Fruit fly (Drosophila melanogaster) whole organism: ENCODE data around the gene CG14695.
A peak's percentile ranks its signal among the peaks of the same experiment; 100 is the strongest.

Experiments used
- CG8478 ChIP-seq: fragments of >200 bp; optimal IDR thresholded peaks from 2 replicates; lab custom pipeline; 2018; ENCODE audit warnings: inconsistent platforms
- Dll ChIP-seq: fragments of >200 bp; optimal IDR thresholded peaks from 2 replicates; lab custom pipeline; 2017
- EcR ChIP-seq, 2 experiments: fragments of >200 bp; optimal IDR thresholded peaks; 2 replicates each; lab custom pipeline; 2017; ENCODE audit warnings: missing biosample characterization in 2 of 2, missing genetic modification characterization in 2 of 2, missing genetic modification reagents in 2 of 2
- pan ChIP-seq: fragments of >200 bp; optimal IDR thresholded peaks from 2 replicates; lab custom pipeline; 2017
- psq ChIP-seq: fragments of >200 bp; optimal IDR thresholded peaks from 2 replicates; lab custom pipeline; 2017
- usp ChIP-seq: fragments of >200 bp; optimal IDR thresholded peaks from 2 replicates; lab custom pipeline; 2017; ENCODE audit warnings: missing biosample characterization, missing genetic modification characterization, mixed read lengths

Gene CG14695

DNA sequence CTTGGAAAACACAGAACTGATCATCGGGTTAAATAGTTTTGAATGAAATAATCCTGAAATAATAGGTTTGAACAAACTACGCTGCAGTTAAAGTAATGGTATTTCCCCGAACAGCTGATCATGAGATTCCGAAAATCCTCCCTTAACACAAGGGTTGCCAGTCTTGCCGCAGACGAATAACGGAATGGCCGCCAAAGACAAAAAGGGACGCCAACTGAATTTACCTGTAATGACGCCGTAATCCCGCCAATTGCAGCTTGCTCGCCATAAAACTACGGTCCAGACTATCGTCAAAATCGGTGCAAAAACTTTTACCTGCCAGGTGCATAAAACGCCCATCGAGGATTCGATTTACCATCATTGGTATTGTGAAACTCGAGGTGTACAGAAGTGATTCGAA, 22.5 kb downstream of the CG14695 start, which contains the start of gene CG4570:
CG4570 (plus strand) TSS at position 190 of the 400 bp plus-strand sequence.
- TF ChIP-seq Dll (lab: Kevin White, UChicago) (no peak), CG8478 (lab: Kevin White, UChicago) (no peak), pan (lab: Kevin White, UChicago) (no peak), usp (GFP tag; lab: Kevin White, UChicago) (no peak), psq (no peak), EcR (GFP tag; optimal IDR thresholded peaks at IDR 0.05; lab: Kevin White, UChicago) (no peak)

DNA sequence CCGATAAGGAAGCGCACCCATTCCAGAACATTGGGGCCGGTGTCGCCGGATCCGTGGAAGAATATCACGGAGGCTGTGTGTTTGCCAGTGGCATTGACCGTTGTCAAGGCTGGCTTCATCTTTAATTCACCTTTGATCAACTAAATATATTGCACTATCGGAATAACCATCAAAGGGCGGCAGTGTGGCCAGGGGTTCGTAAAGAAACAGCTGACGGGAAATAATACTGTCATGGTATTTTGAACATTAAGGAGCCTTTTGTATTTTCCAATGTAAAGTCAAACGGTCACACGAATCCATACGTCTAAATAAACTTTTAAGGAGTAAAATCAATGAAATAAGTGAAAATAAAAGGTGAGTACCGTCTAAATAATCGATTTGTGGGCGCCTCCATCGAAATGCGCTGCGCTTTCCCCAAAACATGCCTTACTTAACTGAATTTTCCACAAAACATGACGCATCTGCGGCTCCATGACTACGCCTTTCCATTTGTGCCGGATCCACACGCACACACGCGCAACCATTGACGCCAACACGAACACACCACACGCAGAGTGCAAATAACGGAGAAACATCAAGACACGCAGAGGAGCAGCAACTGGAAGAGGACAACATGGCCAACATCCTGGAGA, 24.8 kb downstream of the CG14695 start, which contains the start of the genes CG6567 and CG4511:
CG6567 (minus strand) TSS at position 209 of the 632 bp plus-strand sequence.
CG4511 (plus strand) TSS at position 259 of the 632 bp plus-strand sequence.
- TF ChIP-seq CG8478 (lab: Kevin White, UChicago) (no peak), usp (GFP tag; lab: Kevin White, UChicago) (no peak), pan (lab: Kevin White, UChicago) (no peak), Dll (lab: Kevin White, UChicago) (no peak), psq (no peak), EcR (GFP tag; optimal IDR thresholded peaks at IDR 0.05; lab: Kevin White, UChicago) (no peak)

DNA sequence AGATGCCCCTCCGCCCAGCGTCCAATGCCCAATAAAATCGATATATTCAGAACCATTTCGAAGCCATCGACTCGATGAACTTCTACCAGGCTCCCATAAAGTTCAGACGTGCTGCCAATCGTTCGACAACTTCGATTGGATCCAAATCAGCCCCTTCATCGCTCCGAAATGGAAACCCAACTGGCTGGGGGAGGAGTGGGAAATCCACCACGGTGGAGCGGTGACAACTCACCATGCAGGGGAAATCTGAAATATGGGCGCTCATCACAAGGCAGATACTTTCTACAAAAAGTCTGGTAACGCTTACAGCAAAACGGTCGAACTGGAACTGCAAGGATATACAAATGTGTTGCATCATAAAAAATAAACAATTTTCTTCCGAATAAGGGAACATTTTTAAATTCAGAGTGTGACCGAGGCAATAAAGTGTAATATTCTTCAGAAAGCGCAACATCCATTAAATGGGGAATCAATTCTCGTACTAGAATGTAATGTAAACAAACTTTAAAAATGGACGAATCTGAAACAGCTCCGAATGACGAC, 26.8 kb downstream of the CG14695 start, which contains the start of gene CG4565:
CG4565 (plus strand) TSS at position 493 of the 543 bp plus-strand sequence.
- no peak for TF ChIP-seq Dll (lab: Kevin White, UChicago)

DNA sequence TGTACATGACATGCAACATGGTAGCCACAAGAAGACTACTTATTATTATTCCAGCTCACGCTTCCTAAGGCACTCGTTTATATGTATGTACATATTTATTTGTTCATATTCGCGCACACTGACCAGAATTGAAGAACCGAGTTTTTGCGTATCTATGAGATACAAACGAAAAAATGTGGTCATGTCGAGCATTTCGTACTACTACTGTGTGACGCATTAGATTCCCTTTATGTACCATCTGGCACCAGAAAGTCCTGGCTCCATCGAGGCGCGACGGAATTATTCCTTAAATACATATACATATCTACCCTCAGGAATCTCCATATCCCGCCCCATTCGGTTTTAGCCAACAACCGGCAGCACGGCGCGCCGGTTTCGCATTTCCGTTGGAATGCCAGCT, 28.5 kb downstream of the CG14695 start:
- TF ChIP-seq Dll (lab: Kevin White, UChicago) (no peak), psq (no peak), pan (lab: Kevin White, UChicago) (peak; percentile 44)

DNA sequence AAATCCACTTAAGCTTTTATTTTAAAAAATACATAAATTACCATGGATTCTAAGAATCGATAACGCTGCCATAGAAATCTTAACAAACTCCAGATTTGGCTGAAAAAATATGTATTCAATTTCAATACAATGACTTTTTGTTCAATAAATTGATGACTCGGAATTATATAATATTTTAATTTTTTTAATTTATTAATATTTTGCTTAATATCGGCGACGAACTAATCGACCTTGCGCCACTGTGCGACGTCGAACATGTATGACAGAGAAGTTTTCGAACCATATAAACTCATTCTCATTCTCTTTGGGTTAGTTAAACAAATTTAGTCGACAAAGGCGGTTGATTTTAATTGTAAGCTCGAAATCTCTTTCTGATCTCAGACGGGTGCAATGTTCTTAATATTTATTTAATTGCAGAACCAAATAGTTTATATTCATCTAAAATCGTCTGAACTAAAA, 29.6 kb downstream of the CG14695 start, which contains the start of gene CG42394:
CG42394 (plus strand) TSS at position 311 of the 459 bp plus-strand sequence.
- TF ChIP-seq psq (no peak), CG8478 (lab: Kevin White, UChicago) (no peak), EcR (GFP tag; optimal IDR thresholded peaks at IDR 0.05; lab: Kevin White, UChicago) (no peak), pan (lab: Kevin White, UChicago) (no peak), usp (GFP tag; lab: Kevin White, UChicago) (no peak), Dll (lab: Kevin White, UChicago) (no peak)

DNA sequence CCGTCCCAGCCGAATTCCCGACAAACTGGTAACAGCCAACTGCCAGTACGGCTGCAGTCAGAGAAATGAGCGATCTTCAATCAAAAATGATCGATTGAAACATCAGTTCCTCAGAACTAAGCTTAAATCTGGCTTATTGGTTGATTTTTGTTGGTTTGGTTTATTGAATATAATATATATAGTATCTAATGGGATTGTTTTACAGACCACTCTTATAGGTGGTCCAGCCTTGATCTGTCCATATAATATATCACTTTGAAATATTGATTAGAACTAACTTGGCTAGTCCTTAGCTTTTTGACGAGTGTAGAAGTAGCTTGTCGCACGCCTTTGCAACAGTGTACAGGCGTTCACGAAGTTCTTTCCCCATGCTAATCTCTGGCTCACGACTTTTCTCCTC, 36.7 kb downstream of the CG14695 start:
- TF ChIP-seq CG8478 (lab: Kevin White, UChicago), result no peak
- TF ChIP-seq pan (lab: Kevin White, UChicago), result no peak
- no peak for TF ChIP-seq EcR (GFP tag; optimal IDR thresholded peaks at IDR 0.05; lab: Kevin White, UChicago)
- TF ChIP-seq Dll (lab: Kevin White, UChicago), result no peak
- no peak for TF ChIP-seq psq
- no peak for TF ChIP-seq usp (GFP tag; lab: Kevin White, UChicago)

DNA sequence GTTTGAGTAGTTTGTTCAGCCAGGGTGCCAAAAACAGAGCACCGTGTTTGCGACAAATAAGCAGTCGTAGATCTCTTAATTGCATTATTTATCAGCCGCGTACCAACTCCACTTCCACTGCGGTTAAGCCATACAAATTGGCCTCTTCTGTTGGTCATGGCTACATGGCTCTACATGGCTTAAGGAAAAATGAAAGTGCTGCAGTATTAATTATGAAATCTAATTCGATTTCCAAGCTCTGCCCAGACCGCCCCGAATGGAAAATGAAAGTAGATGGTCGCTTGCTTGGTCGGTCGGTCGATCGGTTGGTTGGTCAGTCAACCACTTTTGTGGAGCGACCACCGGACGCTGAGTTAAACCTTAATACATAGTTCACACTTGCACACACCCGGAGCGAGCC, 42.2 kb downstream of the CG14695 start:
- TF ChIP-seq psq (no peak), EcR (GFP tag; optimal IDR thresholded peaks at IDR 0.05; lab: Kevin White, UChicago) (no peak), CG8478 (lab: Kevin White, UChicago) (no peak), pan (lab: Kevin White, UChicago) (no peak), usp (GFP tag; lab: Kevin White, UChicago) (no peak), Dll (lab: Kevin White, UChicago) (no peak)

DNA sequence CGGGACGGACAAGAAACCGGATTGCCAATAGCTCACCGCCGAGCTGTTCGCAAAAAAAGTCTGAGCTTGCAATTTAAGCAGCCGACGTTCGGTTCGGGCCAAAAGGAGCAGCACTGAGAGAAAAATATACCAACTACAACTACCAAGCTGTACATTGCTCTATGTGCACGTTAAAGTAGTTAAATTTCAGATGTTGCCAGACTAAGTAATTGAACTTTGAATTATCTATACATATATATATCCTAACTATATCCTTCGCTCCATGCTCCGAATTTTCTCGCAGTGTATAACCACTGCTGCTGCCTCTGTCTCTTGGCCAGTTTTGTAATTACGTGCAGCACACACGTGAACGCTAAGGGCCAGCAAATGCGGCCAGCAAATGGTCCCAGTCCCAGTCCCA, 44.2 kb downstream of the CG14695 start:
- TF ChIP-seq usp (GFP tag; lab: Kevin White, UChicago) (no peak), EcR (GFP tag; optimal IDR thresholded peaks at IDR 0.05; lab: Kevin White, UChicago) (no peak), pan (lab: Kevin White, UChicago) (no peak), psq (no peak), CG8478 (lab: Kevin White, UChicago) (no peak), Dll (lab: Kevin White, UChicago) (no peak)

DNA sequence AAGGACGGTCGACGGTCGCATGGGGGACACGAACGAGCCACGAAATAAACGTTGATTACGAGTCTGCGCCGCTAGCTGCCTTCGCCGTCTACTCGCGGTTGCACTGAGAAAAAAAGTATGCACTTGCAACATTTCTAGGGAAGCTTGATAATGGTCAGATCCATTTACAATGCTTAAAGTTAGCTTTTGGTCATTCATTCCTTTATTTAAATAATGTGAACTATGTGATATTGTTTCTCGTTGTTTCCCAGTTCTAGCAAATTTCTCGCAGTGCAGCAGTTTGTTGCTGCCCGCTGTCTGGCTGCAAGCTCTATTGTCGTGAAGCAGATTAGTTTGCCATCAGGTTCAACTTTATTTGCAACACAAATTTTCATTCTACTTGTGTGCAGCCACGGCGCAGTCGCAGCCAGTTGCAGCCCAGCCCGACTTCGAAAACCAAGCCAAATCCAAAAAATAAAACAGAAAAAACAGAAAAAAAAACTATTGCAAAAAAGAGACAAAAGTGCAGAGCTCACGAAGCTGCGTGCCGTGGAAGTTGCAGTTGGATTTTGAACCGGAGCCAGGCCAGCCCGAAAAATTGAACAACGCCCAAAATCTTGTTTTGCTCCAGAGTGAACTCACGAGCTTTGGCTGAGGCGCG, 46.5 kb downstream of the CG14695 start:
- TF ChIP-seq psq (no peak), Dll (lab: Kevin White, UChicago) (no peak), CG8478 (lab: Kevin White, UChicago) (no peak), pan (lab: Kevin White, UChicago) (no peak), usp (GFP tag; lab: Kevin White, UChicago) (no peak), EcR (GFP tag; optimal IDR thresholded peaks at IDR 0.05; lab: Kevin White, UChicago) (no peak)

DNA sequence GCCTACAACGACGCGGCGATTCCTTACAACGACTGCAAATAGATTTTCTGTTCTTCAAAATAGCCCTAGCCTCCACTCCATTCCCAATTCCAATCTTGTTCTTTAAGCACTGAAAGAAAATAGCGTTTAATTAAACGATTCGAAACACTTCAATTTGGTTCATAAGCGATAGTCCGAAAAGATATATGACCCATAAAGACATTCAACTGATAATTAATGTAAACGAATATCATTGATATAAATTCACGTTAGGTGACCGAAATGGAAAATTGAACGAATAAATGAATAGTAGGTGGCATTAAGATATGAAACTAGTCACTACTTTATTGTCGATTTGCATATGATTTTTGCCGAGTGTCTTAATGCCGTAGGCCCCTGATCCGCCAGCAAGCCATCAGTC, 49.4 kb downstream of the CG14695 start:
- TF ChIP-seq EcR (GFP tag; optimal IDR thresholded peaks at IDR 0.05; lab: Kevin White, UChicago), result no peak

DNA sequence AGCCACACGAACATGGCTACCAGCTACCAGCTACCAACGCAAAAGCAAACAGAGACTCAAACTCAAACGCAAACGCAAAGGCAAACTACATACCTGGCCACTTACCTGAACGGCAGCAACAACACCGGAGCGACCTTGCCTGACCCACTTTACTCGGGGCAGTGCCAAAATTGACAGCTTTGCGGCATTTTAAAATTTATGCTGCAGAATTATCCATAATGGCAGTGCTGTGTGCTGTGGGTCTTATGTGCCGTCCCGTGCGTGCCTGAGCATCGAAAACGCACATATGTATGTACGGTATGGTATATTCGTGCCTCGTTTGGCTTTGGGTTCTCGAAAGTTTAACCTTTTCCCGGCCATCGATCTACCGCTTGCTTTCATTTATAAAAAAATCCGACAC, 50.4 kb downstream of the CG14695 start:
- no peak for TF ChIP-seq psq
- no peak for TF ChIP-seq EcR (GFP tag; optimal IDR thresholded peaks at IDR 0.05; lab: Kevin White, UChicago)
- no peak for TF ChIP-seq Dll (lab: Kevin White, UChicago)
- TF ChIP-seq usp (GFP tag; lab: Kevin White, UChicago), result no peak
- TF ChIP-seq pan (lab: Kevin White, UChicago), result no peak
- TF ChIP-seq CG8478 (lab: Kevin White, UChicago), result no peak
